Fruit fly (Drosophila melanogaster): Measurements from ENCODE around the gene Ptp61F.

Gene Ptp61F

dm6 chr3L:1478998-1479680 is 4.1 kb upstream of the Ptp61F start (continued):
- TF ChIP-seq NK7.1 (GFP tag; optimal IDR thresholded peaks at IDR 0.05) (peak; percentile 47), CG17328 (GFP tag; IDR thresholded peaks at IDR 0.05) (peak; percentile 89), pan (optimal IDR thresholded peaks at IDR 0.05) (peak in 1 of 2 experiments; percentile 7), pan (GFP tag; optimal IDR thresholded peaks at IDR 0.05 in 1 of 2, IDR thresholded peaks at IDR 0.05 in 1 of 2) (peak in 1 of 2 experiments; percentile 72), CG2116 (GFP tag; optimal IDR thresholded peaks at IDR 0.05) (peak; percentile 28), CG7357 (GFP tag; IDR thresholded peaks at IDR 0.05) (peak; percentile 62; the same call in 2 of the 3 replicates), CG31441 (GFP tag; IDR thresholded peaks at IDR 0.05) (peak; percentile 67), CG10267 (tag; optimal IDR thresholded peaks at IDR 0.05) (peak; percentile 44), CG32772 (GFP tag; IDR thresholded peaks at IDR 0.05) (peak; percentile 46; the same call in 1 of the 2 replicates), row (GFP tag; IDR thresholded peaks at IDR 0.05) (peak; percentile 75), CG6254 (GFP tag; optimal IDR thresholded peaks at IDR 0.05) (peak; percentile 54), CG15269 (tag; optimal IDR thresholded peaks at IDR 0.05) (peak; percentile 25), CG1233 (GFP tag; optimal IDR thresholded peaks at IDR 0.05) (peak; percentile 63), CG6813 (GFP tag; optimal IDR thresholded peaks at IDR 0.05) (peak; percentile 45), chm (GFP tag; IDR thresholded peaks at IDR 0.05) (peak; percentile 66; the same call in 1 of the 2 replicates), bigmax (GFP tag; optimal IDR thresholded peaks at IDR 0.05) (no peak), maf-S (GFP tag; optimal IDR thresholded peaks at IDR 0.05) (peak; percentile 14), CG4617 (GFP tag; optimal IDR thresholded peaks at IDR 0.05; ENCODE audit: borderline replicate concordance) (peak; percentile 33), Sry-β (GFP tag; optimal IDR thresholded peaks at IDR 0.05) (no peak), Side (GFP tag; optimal IDR thresholded peaks at IDR 0.05) (peak; percentile 68), crol (GFP tag; IDR thresholded peaks at IDR 0.05) (no peak), dmrt99B (tag; optimal IDR thresholded peaks at IDR 0.05) (peak; percentile 34), toy (GFP tag; IDR thresholded peaks at IDR 0.05) (no peak), NfI (GFP tag; optimal IDR thresholded peaks at IDR 0.05) (peak; percentile 7), CG13894 (tag; optimal IDR thresholded peaks at IDR 0.05) (no peak), CG18011 (GFP tag; optimal IDR thresholded peaks at IDR 0.05) (no peak), luna (GFP tag; optimal IDR thresholded peaks at IDR 0.05) (no peak), ap (GFP tag; IDR thresholded peaks at IDR 0.05) (peak; percentile 76; the same call in 1 of the 2 replicates), tio (GFP tag; optimal IDR thresholded peaks at IDR 0.05) (peak; percentile 60), CG11398 (GFP tag; optimal IDR thresholded peaks at IDR 0.05) (peak; percentile 59), HLH3B (GFP tag; IDR thresholded peaks at IDR 0.05) (peak; percentile 46), CG16815 (GFP tag; optimal IDR thresholded peaks at IDR 0.05) (peak; percentile 82), C15 (GFP tag; IDR thresholded peaks at IDR 0.05) (no peak), D (optimal IDR thresholded peaks at IDR 0.05) (peak; percentile 97), D (GFP tag; optimal IDR thresholded peaks at IDR 0.05) (peak; percentile 44), H2.0 (GFP tag; IDR thresholded peaks at IDR 0.05) (peak; percentile 76), CG10959 (GFP tag; IDR thresholded peaks at IDR 0.05) (peak; percentile 94), Myb (GFP tag; optimal IDR thresholded peaks at IDR 0.05) (peak; percentile 33), gsb-n (tag; optimal IDR thresholded peaks at IDR 0.05) (peak; percentile 73), ken (GFP tag; IDR thresholded peaks at IDR 0.05) (peak; percentile 60; the same call in 1 of the 3 replicates), Drgx (GFP tag; IDR thresholded peaks at IDR 0.05) (peak; percentile 42; the same call in 1 of the 2 replicates), eve (GFP tag; optimal IDR thresholded peaks at IDR 0.05) (peak in 1 of 2 experiments; percentile 99), cas (GFP tag; IDR thresholded peaks at IDR 0.05) (no peak), shn (GFP tag; optimal IDR thresholded peaks at IDR 0.05) (peak; percentile 30), vvl (GFP tag; IDR thresholded peaks at IDR 0.05) (peak; percentile 83), CG34422 (GFP tag; IDR thresholded peaks at IDR 0.05) (peak; percentile 82), odd (GFP tag; optimal IDR thresholded peaks at IDR 0.05) (peak; percentile 17), sd (tag; optimal IDR thresholded peaks at IDR 0.05) (no peak), lola (GFP tag; optimal IDR thresholded peaks at IDR 0.05) (peak in 1 of 3 experiments; percentile 86), gce (GFP tag; IDR thresholded peaks at IDR 0.05) (peak; percentile 57; the same call in 1 of the 3 replicates)

All from whole organism, embryonic.